Fruit fly (Drosophila melanogaster): ENCODE data around the gene CG32633.
A peak's percentile ranks its signal among the peaks of the same experiment; 100 is the strongest.

The CG32633 gene

DNA sequence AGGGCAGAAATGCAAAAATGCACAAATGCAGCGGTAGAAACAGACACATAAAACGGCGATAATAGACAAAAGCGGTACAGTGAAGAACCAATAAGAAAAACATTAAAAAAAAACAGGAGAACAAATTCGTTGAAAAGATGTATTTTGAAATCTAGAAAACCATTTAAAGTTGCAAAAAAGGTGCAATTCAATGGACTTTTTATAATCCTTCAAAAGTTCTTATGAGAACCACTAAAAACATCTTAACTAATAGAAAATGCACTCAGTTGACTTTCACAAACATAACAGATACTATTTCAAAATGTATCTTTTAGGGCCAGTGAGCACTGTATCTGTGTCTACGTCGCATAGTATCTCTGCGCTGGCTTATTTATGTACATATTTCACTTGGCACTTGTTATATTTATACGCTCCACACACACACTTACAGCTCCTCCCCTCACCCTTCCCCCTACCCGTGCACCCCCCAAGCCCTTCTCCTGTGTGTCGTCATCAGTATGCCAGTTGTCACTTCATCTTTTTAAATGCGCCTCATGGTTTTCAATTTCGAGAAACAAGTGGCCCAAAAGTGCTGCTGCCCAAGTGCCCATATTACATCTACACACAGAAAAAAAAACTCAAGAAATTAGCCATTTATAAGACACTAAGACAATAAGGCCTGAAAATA is 4.2 kb downstream of the CG32633 start:
- TF ChIP-seq CG17801 (GFP tag; optimal IDR thresholded peaks at IDR 0.05; ENCODE audit: partially characterized antibody) = no peak

DNA sequence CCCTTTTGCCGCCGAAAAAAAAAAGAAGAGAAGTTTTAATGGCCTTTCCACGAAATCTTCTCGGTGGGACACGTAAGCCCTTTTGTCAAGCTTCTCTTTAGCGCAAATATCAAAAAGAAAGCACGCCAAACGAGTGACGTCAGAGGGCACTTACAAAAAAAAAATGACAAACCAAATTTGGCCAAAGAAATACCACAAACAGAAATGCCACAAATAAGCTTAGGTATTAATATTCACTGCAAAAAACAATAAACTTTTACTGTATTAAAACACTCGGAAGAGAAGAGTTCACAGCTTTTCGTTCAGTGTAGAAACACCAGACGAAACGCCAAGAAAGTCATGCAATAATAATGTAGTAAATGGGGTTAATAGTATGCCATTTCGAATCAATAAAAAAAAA is 6.7 kb downstream of the CG32633 start:
- TF ChIP-seq CG17801 (GFP tag; optimal IDR thresholded peaks at IDR 0.05; ENCODE audit: partially characterized antibody) = peak; percentile 44

DNA sequence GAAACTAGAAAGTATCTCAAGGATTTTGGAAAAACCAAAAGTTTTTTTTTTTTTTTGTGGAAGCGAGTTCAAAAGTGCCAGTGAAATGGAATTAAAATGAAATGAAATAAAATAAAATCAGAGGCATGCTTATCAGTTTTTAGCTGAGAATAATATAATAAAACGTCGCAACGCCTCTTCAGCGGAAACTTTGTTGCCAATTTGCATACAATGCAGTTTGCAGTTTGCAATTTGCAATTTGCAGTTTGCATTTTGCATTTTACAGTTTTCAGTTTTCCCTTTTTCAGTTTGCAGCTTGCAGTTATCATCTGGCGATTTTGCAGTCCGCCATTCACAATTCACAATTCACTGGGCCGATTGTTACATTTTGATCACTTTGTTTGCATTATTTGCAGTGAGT is 7.4 kb downstream of the CG32633 start:
- TF ChIP-seq CG17801 (GFP tag; optimal IDR thresholded peaks at IDR 0.05; ENCODE audit: partially characterized antibody) = peak; percentile 6

DNA sequence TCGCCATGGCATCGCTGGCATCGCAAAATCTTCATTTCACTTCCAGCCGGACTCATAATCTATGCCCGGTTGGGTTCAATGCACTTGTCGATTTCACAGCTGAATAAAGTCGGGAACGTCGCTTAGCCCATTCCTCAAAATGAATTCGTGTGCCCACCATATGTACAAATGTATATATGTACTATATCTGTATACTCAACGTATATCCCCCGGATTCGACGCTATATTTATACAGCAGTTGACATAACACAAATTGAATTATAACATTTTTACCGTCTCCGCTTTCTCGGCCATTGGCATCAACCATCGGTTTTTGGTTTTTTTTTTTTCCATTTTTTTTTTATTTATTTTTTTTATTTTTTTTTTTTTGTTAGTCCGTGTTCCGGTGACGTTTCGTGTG is 8.8 kb downstream of the CG32633 start:
- TF ChIP-seq CG17801 (GFP tag; optimal IDR thresholded peaks at IDR 0.05; ENCODE audit: partially characterized antibody) = no peak

DNA sequence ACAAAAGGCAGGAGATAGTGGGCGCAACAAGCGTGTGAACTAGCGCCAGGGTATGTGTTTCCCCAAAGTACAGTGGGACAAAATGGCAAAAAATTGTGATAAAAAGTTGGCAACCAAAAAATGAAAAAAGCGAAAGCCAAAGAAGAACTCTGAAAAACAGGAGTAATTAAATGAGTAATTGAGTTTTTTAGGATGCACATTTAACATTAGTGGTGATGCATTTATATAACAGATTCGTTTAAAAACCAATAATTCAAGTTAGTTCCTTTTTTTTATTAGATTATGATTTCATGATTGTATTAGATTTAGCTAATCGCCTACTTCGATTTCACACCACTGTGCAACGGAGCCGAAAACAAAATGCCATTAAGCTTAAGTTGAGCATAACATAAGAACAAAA is 10.9 kb downstream of the CG32633 start:
- peak; percentile 78 for TF ChIP-seq CG17801 (GFP tag; optimal IDR thresholded peaks at IDR 0.05; ENCODE audit: partially characterized antibody)

DNA sequence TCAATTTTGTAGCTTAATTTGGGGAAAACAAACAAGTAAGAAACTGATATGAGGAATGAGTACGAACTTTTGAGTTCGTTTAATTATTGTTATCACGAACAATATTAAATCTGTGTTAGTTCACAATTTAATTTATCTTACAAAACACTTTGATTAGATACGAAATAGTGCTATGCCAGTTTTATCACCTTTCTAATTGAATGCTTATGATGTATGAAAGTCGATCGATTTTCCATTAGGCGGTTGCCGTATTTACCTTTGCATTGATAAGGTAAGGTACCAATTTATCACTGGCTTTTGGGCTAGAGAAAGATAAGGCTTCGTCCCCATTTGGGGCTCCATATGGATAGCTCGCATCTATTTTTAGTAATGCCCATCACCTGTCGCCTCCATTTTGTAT is 17.9 kb downstream of the CG32633 start:
- TF ChIP-seq CG17801 (GFP tag; optimal IDR thresholded peaks at IDR 0.05; ENCODE audit: partially characterized antibody) = no peak

dm6 chrX:13586888-13587287 is 25.4 kb downstream of the CG32633 start:
- TF ChIP-seq CG17801 (GFP tag; optimal IDR thresholded peaks at IDR 0.05; ENCODE audit: partially characterized antibody) = no peak

DNA sequence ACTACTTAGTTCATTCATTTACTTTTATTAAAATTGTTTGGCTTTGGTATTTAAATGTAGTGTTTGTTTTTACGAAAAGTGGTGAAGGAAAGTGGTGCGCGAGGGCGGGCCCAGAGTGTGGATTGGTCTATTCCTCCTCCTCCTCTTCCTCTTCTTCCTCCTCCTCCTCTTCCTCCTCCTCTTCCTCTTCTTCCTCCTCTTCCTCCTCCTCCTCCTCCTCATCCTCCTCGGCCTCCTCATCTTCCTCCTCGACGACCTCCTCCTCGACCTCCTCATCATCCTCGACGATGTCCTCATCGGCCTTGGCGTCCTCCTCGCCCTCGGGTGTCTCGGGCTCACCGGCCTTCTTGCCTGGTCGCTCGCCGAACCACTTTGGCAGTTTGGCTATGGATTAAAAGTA is 32.2 kb downstream of the CG32633 start:
- no peak for TF ChIP-seq CG17801 (GFP tag; optimal IDR thresholded peaks at IDR 0.05; ENCODE audit: partially characterized antibody)

DNA sequence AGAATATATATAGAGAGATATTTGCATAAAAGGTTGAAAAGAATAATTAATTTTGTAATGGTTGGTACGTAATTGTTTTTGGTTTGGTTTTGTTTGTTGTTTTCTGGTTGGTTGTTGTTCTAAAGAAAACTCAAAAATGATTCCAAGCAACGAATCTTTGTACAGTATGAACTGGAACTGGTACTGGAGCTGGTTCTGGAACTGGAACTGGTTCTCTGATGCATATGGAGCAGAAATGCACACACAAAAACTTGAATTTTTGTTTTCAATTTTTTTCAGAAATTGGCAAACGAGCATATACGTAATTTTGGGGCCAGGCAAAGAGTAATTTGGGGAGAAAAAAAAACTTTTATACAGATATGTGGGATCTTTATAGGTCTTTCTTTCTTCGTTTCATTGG is 36.3 kb downstream of the CG32633 start:
- TF ChIP-seq CG17801 (GFP tag; optimal IDR thresholded peaks at IDR 0.05; ENCODE audit: partially characterized antibody) = no peak

DNA sequence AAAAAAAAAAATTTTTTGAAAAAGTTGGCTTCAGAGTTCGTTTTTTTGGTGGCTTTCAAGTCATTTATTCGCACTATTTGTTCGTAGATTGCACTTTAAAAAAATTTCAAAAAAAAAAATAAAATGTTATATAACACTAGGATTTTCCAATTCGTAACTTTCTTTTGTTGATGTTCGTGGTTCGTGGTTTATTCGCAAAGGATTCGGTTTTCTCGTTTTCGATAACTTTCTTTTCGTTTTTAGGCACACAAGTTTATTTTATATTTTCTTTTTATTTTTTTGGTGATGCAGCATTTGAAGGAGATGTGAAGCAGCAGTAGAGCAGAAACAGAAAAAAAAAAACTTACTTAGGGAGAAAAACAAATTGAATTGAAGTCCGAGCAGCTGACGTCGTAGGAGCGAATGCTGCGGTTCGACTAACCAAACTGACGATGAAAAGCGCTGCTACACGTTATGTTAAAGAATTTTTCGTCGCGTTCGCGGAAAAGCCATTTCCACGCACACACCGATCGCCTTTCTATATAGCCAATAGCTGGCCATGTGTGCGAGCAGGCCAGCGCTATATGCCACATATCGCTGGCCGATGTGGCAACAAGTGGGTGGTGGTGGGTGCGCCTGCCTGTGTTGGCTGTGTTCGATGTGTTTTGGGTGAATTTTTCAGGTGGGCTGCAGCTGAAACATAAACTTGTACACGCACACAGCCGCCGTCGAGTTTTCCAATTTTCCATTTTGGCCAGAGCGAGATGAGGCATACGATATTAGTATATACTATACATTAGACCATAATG is 40.8 kb downstream of the CG32633 start, which contains the start of gene up:
up (minus strand) TSS at position 508 of the 788 bp plus-strand sequence.
- no peak for TF ChIP-seq CG17801 (GFP tag; optimal IDR thresholded peaks at IDR 0.05; ENCODE audit: partially characterized antibody)

DNA sequence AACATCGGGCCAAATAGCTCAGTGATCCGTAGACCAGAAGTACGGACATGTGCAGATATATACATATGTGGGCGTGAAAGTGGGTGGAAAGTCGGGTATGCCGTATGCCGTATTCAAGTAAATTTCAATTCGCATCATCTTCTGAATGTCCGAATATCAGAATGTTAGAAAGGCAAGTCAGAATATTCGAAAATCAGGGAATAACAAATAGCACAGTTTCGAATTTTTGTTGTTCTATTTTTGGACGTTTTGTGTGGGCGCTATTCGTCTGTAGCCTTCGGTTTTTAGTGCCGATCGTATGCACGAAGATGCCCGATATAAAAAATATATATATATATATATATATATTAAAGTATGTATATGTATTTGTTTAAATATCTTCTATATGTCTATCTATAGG is 43.0 kb downstream of the CG32633 start:
- TF ChIP-seq CG17801 (GFP tag; optimal IDR thresholded peaks at IDR 0.05; ENCODE audit: partially characterized antibody) = no peak

dm6 chrX:13605381-13605780 is 43.9 kb downstream of the CG32633 start, which contains the start of gene CG11178:
Gene CG11178, plus strand, starts transcription at chrX:13605681.
- no peak for TF ChIP-seq CG17801 (GFP tag; optimal IDR thresholded peaks at IDR 0.05; ENCODE audit: partially characterized antibody)

DNA sequence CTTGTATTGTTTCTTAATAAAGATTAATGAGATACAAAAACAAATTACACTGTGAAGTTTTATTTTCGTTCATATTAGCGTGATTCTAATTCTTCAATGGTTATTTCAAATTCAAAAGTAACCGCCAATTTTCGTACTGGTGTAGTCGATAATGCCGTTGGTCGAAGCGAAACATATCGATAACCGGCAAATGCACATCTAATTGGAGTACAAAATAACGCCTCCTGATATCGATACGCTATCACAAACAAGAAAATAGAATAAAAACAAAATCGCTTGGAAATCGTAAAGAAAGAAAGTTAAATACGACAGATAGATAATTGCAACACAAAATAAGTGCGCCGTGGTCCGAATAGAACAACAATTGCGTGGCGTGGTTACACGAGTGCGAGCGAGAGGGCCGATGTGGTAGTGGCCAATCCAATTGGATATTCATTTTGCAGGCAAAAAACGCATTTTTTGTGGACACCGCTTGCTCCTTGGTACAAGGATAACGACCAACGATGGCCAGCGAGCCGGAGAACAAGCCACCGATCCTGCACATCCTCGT is 44.5 kb downstream of the CG32633 start:
- TF ChIP-seq CG17801 (GFP tag; optimal IDR thresholded peaks at IDR 0.05; ENCODE audit: partially characterized antibody) = peak; percentile 26

dm6 chrX:13611884-13612283 is 50.4 kb downstream of the CG32633 start, which contains the start of the genes Ndc80 and BthD:
Gene Ndc80, minus strand, starts transcription at chrX:13612062.
Gene BthD, plus strand, starts transcription at chrX:13612131.
- no peak for TF ChIP-seq CG17801 (GFP tag; optimal IDR thresholded peaks at IDR 0.05; ENCODE audit: partially characterized antibody)

Data from ovary, adult (tissue).